Worm (Caenorhabditis elegans) whole organism, L3 larva: ENCODE data around the gene str-207.

Experiments
- elt-1 ChIP-seq: fragments of 150-350 bp; optimal IDR thresholded peaks from 2 replicates; lab custom pipeline; 2014; ENCODE audit warnings: missing biosample characterization, missing genetic modification characterization
- hmg-11 ChIP-seq: sonication (generic microtip); optimal IDR thresholded peaks from 2 replicates; lab custom pipeline; 2016; ENCODE audit warnings: missing genetic modification characterization, missing compliant biosample characterization
- jun-1 ChIP-seq: fragments of 150-350 bp; optimal IDR thresholded peaks from 2 replicates; lab custom pipeline; 2014; ENCODE audit warnings: missing biosample characterization, missing genetic modification reagents, missing genetic modification characterization
- nfya-1 ChIP-seq: sonication (generic microtip); optimal IDR thresholded peaks from 2 replicates; lab custom pipeline; 2017; ENCODE audit warnings: missing genetic modification characterization, mild to moderate bottlenecking, missing compliant biosample characterization, antibody characterized with exemption, moderate library complexity; ENCODE audit not compliant: insufficient read depth
- nhr-11 ChIP-seq: fragments of 150-350 bp; optimal IDR thresholded peaks from 2 replicates; lab custom pipeline; 2014; ENCODE audit warnings: missing biosample characterization, missing genetic modification characterization
- nhr-12 ChIP-seq: fragments of 150-350 bp; optimal IDR thresholded peaks from 2 replicates; lab custom pipeline; 2014; ENCODE audit warnings: missing biosample characterization, missing genetic modification characterization
- pha-4 ChIP-seq: fragments of 150-350 bp; optimal IDR thresholded peaks from 2 replicates; lab custom pipeline; 2014; ENCODE audit warnings: missing biosample characterization, missing genetic modification reagents, missing genetic modification characterization
- skn-1 ChIP-seq: fragments of 150-350 bp; optimal IDR thresholded peaks from 2 replicates; lab custom pipeline; 2014; ENCODE audit warnings: missing biosample characterization, missing genetic modification characterization
- snpc-4 ChIP-seq: fragments of 150-350 bp; optimal IDR thresholded peaks from 2 replicates; lab custom pipeline; 2014; ENCODE audit warnings: missing biosample characterization, missing genetic modification characterization
- tbx-2 ChIP-seq: sonication (generic microtip); optimal IDR thresholded peaks from 2 replicates; lab custom pipeline; 2016; ENCODE audit warnings: mild to moderate bottlenecking, missing genetic modification characterization, missing compliant biosample characterization
- unc-39 ChIP-seq: sonication (generic microtip); optimal IDR thresholded peaks from 4 replicates; lab custom pipeline; 2017; ENCODE audit warnings: missing biosample characterization, missing genetic modification characterization
- zag-1 ChIP-seq: fragments of 150-350 bp; optimal IDR thresholded peaks from 2 replicates; lab custom pipeline; 2014; ENCODE audit warnings: missing biosample characterization, missing genetic modification characterization

DNA sequence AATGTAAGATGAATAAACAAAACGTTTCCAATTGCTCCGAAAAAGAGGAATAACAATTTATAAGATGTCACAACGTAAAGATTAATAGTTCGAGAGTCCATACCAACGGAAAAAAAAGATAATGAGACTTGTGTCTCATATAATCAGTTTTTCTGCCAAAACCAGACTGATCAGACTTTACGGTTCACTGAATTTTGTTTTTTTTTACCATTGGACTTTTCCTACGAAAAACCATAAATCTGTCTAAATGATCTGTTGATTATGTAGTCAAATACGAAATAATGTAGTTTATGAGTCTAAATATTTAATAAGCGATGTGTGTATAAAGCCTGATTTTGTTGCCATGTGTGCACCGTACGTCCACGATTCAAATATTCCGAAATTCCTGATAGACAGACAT is 27.5 kb downstream of the str-207 start, which contains the start of gene srsx-11:
- TF ChIP-seq nfya-1 = no peak
- no peak for TF ChIP-seq unc-39
- TF ChIP-seq elt-1 (tag; lab: Kevin White, UChicago) = no peak
- TF ChIP-seq skn-1 (tag; lab: Kevin White, UChicago) = no peak
- TF ChIP-seq jun-1 (tag; lab: Kevin White, UChicago) = no peak
- no peak for TF ChIP-seq nhr-12 (tag; lab: Kevin White, UChicago)
- no peak for TF ChIP-seq tbx-2 (tag; lab: Kevin White, UChicago)
- TF ChIP-seq zag-1 = no peak
- no peak for TF ChIP-seq pha-4 (tag; lab: Kevin White, UChicago)
- TF ChIP-seq snpc-4 (tag; lab: Kevin White, UChicago) = no peak
- no peak for TF ChIP-seq hmg-11 (tag; lab: Kevin White, UChicago)
- TF ChIP-seq nhr-11 (tag; lab: Kevin White, UChicago) = no peak
